Worm (Caenorhabditis elegans) whole organism, midembryonic: ENCODE results near the gene ani-2.

Experiments
- T22C8.4 ChIP-seq: fragments of 200-800 bp; sonication (Bioruptor generic); IDR thresholded peaks from 2 replicates; pipeline ENCODE4 v1.3.6; 2022; ENCODE audit warnings: missing genetic modification characterization, missing compliant biosample characterization
- cog-1 ChIP-seq: sonication (generic microtip); optimal IDR thresholded peaks from 2 replicates; lab custom pipeline; 2016; ENCODE audit warnings: missing genetic modification characterization, missing compliant biosample characterization
- flt-1 ChIP-seq: fragments of 200-800 bp; sonication (Bioruptor generic); IDR thresholded peaks from 2 replicates; pipeline ENCODE4 v1.3.6; 2022; ENCODE audit warnings: missing genetic modification characterization, missing compliant biosample characterization
- klf-2 ChIP-seq: fragments of 200-800 bp; sonication (Bioruptor generic); conservative IDR thresholded peaks from 2 replicates; pipeline ENCODE4 v1.3.6; 2022; ENCODE audit warnings: missing genetic modification reagents, missing genetic modification characterization, missing compliant biosample characterization
- med-1 ChIP-seq: sonication (generic microtip); optimal IDR thresholded peaks from 2 replicates; lab custom pipeline; 2017; ENCODE audit warnings: missing genetic modification characterization, mild to moderate bottlenecking, missing compliant biosample characterization, antibody characterized with exemption, missing genetic modification reagents; ENCODE audit not compliant: insufficient read depth
- ref-1 ChIP-seq: fragments of 200-800 bp; sonication (Bioruptor generic); conservative IDR thresholded peaks from 2 replicates; pipeline ENCODE4 v1.3.6; 2022; ENCODE audit warnings: missing genetic modification reagents, missing genetic modification characterization, missing compliant biosample characterization
- tab-1 ChIP-seq: fragments of 200-800 bp; sonication (Bioruptor generic); IDR thresholded peaks from 2 replicates; pipeline ENCODE4 v1.3.6; 2022; ENCODE audit warnings: missing genetic modification characterization, missing compliant biosample characterization
- ztf-23 ChIP-seq: fragments of 200-800 bp; sonication (Bioruptor generic); IDR thresholded peaks from 2 replicates; pipeline ENCODE4 v1.3.6; 2022; ENCODE audit warnings: missing genetic modification reagents, missing genetic modification characterization, missing compliant biosample characterization
- ztf-29 ChIP-seq: fragments of 200-800 bp; sonication (Bioruptor generic); IDR thresholded peaks from 2 replicates; pipeline ENCODE4 v1.3.6; 2022; ENCODE audit warnings: missing genetic modification reagents, missing genetic modification characterization, missing compliant biosample characterization

ce11 chrII:6311888-6312287, 53.3 kb downstream of the ani-2 start:
- TF ChIP-seq ref-1 (GFP tag; lab: Robert Waterston, UW) (no peak), tab-1 (GFP tag; lab: Robert Waterston, UW) (no peak), cog-1 (tag; lab: Kevin White, UChicago) (no peak), flt-1 (GFP tag; lab: Robert Waterston, UW) (no peak), klf-2 (GFP tag; lab: Robert Waterston, UW) (no peak), ztf-23 (GFP tag; lab: Robert Waterston, UW) (no peak), ztf-29 (no peak), med-1 (no peak), T22C8.4 (GFP tag; lab: Robert Waterston, UW) (no peak)
